Worm (Caenorhabditis elegans) whole organism, mixed stage, embryonic: ENCODE results near the gene cup-16.

Experiments used
- ceh-39 ChIP-seq: fragments of 150-350 bp; optimal IDR thresholded peaks from 2 replicates; lab custom pipeline; 2014; ENCODE audit warnings: missing biosample characterization, missing genetic modification characterization
- ceh-43 ChIP-seq: fragments of 200-800 bp; sonication (Bioruptor generic); optimal IDR thresholded peaks from 2 replicates; lab custom pipeline; 2018; ENCODE audit warnings: mild to moderate bottlenecking, missing genetic modification characterization, moderate library complexity, missing compliant biosample characterization
- ceh-83 ChIP-seq: fragments of 200-800 bp; sonication (Bioruptor generic); optimal IDR thresholded peaks from 2 replicates; lab custom pipeline; 2018; ENCODE audit warnings: mild to moderate bottlenecking, missing genetic modification characterization, missing compliant biosample characterization
- ces-1 ChIP-seq: fragments of 150-350 bp; optimal IDR thresholded peaks from 2 replicates; lab custom pipeline; 2014; ENCODE audit warnings: missing biosample characterization, missing genetic modification reagents, missing genetic modification characterization
- drap-1 ChIP-seq: fragments of 200-800 bp; sonication (Bioruptor generic); optimal IDR thresholded peaks from 3 replicates; lab custom pipeline; 2018; ENCODE audit warnings: mild to moderate bottlenecking, missing genetic modification characterization, missing compliant biosample characterization
- elt-1 ChIP-seq: sonication (generic microtip); optimal IDR thresholded peaks from 2 replicates; lab custom pipeline; 2017; ENCODE audit warnings: missing genetic modification characterization, mild to moderate bottlenecking, missing compliant biosample characterization, antibody characterized with exemption, moderate library complexity, borderline replicate concordance; ENCODE audit not compliant: insufficient read depth
- elt-3 ChIP-seq: fragments of 150-350 bp; optimal IDR thresholded peaks from 2 replicates; lab custom pipeline; 2014; ENCODE audit warnings: missing biosample characterization, missing genetic modification characterization
- ham-2 ChIP-seq: fragments of 200-800 bp; sonication (Bioruptor generic); optimal IDR thresholded peaks from 2 replicates; lab custom pipeline; 2018; ENCODE audit warnings: mild to moderate bottlenecking, missing genetic modification characterization, missing compliant biosample characterization
- lin-13 ChIP-seq: fragments of 150-350 bp; optimal IDR thresholded peaks from 2 replicates; lab custom pipeline; 2014; ENCODE audit warnings: missing biosample characterization, missing genetic modification characterization
- lsy-2 ChIP-seq: fragments of 150-350 bp; optimal IDR thresholded peaks from 2 replicates; lab custom pipeline; 2014; ENCODE audit warnings: missing biosample characterization, missing genetic modification characterization
- mab-5 ChIP-seq: fragments of 150-350 bp; optimal IDR thresholded peaks from 2 replicates; lab custom pipeline; 2014; ENCODE audit warnings: missing biosample characterization, missing genetic modification characterization
- mep-1 ChIP-seq: fragments of 150-350 bp; optimal IDR thresholded peaks from 2 replicates; lab custom pipeline; 2017; ENCODE audit warnings: missing biosample characterization, missing genetic modification reagents, missing genetic modification characterization, inconsistent platforms
- nhr-12 ChIP-seq: fragments of 150-350 bp; optimal IDR thresholded peaks from 2 replicates; lab custom pipeline; 2014; ENCODE audit warnings: missing biosample characterization, missing genetic modification characterization
- nhr-2 ChIP-seq: fragments of 150-350 bp; optimal IDR thresholded peaks from 2 replicates; lab custom pipeline; 2014; ENCODE audit warnings: missing biosample characterization, missing genetic modification characterization
- nhr-28 ChIP-seq: fragments of 150-350 bp; optimal IDR thresholded peaks from 2 replicates; lab custom pipeline; 2014; ENCODE audit warnings: missing biosample characterization, missing genetic modification characterization
- nhr-76 ChIP-seq: sonication (generic microtip); optimal IDR thresholded peaks from 2 replicates; lab custom pipeline; 2017; ENCODE audit warnings: missing biosample characterization, missing genetic modification characterization
- pha-4 ChIP-seq: fragments of 150-350 bp; optimal IDR thresholded peaks from 2 replicates; lab custom pipeline; 2018; ENCODE audit warnings: missing biosample characterization, missing genetic modification reagents, missing genetic modification characterization
- sem-2 ChIP-seq: fragments of 200-800 bp; sonication (Bioruptor generic); optimal IDR thresholded peaks from 2 replicates; lab custom pipeline; 2018; ENCODE audit warnings: mild to moderate bottlenecking, missing genetic modification characterization, missing compliant biosample characterization
- sptf-1 ChIP-seq: sonication (generic microtip); optimal IDR thresholded peaks from 2 replicates; lab custom pipeline; 2017; ENCODE audit warnings: mild to moderate bottlenecking, missing genetic modification characterization, moderate library complexity, missing compliant biosample characterization
- unc-120 ChIP-seq: sonication (generic microtip); optimal IDR thresholded peaks from 2 replicates; lab custom pipeline; 2017; ENCODE audit warnings: missing genetic modification characterization, missing compliant biosample characterization; ENCODE audit not compliant: poor library complexity, severe bottlenecking
- zip-8 ChIP-seq: fragments of 150-350 bp; optimal IDR thresholded peaks from 2 replicates; lab custom pipeline; 2014; ENCODE audit warnings: missing biosample characterization, missing genetic modification characterization
- ztf-11 ChIP-seq: fragments of 150-350 bp; optimal IDR thresholded peaks from 2 replicates; lab custom pipeline; 2014; ENCODE audit warnings: missing biosample characterization, missing genetic modification characterization

Gene cup-16

ce11 chrII:8742006-8742847, 35.3 kb downstream of the cup-16 start:
- TF ChIP-seq nhr-12 (tag; lab: Kevin White, UChicago) = no peak
- TF ChIP-seq lin-13 = no peak
- TF ChIP-seq nhr-76 = no peak
- TF ChIP-seq nhr-2 (tag; lab: Kevin White, UChicago) = no peak
- no peak for TF ChIP-seq ztf-11 (tag; lab: Kevin White, UChicago)
- TF ChIP-seq, all 35 proteins: peak for 0

ce11 chrII:8742972-8743371, 36.0 kb downstream of the cup-16 start:
- TF ChIP-seq ham-2 (GFP tag; lab: Kevin White, UChicago) (no peak), nhr-76 (no peak), lin-13 (no peak), mab-5 (no peak), nhr-2 (tag; lab: Kevin White, UChicago) (no peak), nhr-28 (no peak), sptf-1 (tag; lab: Kevin White, UChicago) (no peak), ces-1 (GFP tag; lab: Kevin White, UChicago) (no peak), elt-1 (no peak), sem-2 (GFP tag; lab: Kevin White, UChicago) (no peak), ztf-11 (tag; lab: Kevin White, UChicago) (no peak)

ce11 chrII:8743379-8744173, 36.6 kb downstream of the cup-16 start, which contains the start of gene mak-1:
TSS of gene mak-1 (plus strand) at chrII:8744071.
- TF ChIP-seq unc-120 (tag; lab: Kevin White, UChicago) (peak; percentile 29), drap-1 (GFP tag; lab: Kevin White, UChicago) (no peak)

- TF ChIP-seq elt-1 (no peak), nhr-2 (tag; lab: Kevin White, UChicago) (no peak), pha-4 (no peak), ham-2 (GFP tag; lab: Kevin White, UChicago) (no peak), lsy-2 (tag; lab: Kevin White, UChicago) (no peak), zip-8 (no peak), ceh-43 (GFP tag; lab: Kevin White, UChicago) (no peak), ceh-39 (tag; lab: Kevin White, UChicago) (no peak), ceh-83 (GFP tag; lab: Kevin White, UChicago) (no peak)
These were observed 37.8 kb downstream of the cup-16 start for ce11 chrII:8744555-8745448.

ce11 chrII:8745449-8746297, 38.7 kb downstream of the cup-16 start:
- TF ChIP-seq nhr-12 (tag; lab: Kevin White, UChicago) (no peak), elt-3 (tag; lab: Kevin White, UChicago) (no peak), pha-4 (no peak), sptf-1 (tag; lab: Kevin White, UChicago) (no peak)

- TF ChIP-seq mep-1 (tag; lab: Kevin White, UChicago) = no peak
These were observed 39.4 kb downstream of the cup-16 start for ce11 chrII:8746298-8746775.
